Fruit fly (Drosophila melanogaster) whole organism, prepupa: ENCODE measurements around the gene CG5810.

ENCODE experiments used
- Blimp-1 ChIP-seq: fragments of 200-800 bp; sonication (Bioruptor generic); optimal IDR thresholded peaks from 3 replicates; lab custom pipeline; 2017; ENCODE audit warnings: missing biosample characterization, missing genetic modification characterization, mild to moderate bottlenecking, moderate library complexity, missing genetic modification reagents
- CG10669 ChIP-seq: fragments of 200-800 bp; sonication (Bioruptor generic); optimal IDR thresholded peaks from 3 replicates; lab custom pipeline; 2018; ENCODE audit warnings: missing biosample characterization, mild to moderate bottlenecking, missing genetic modification characterization, moderate library complexity
- CG11294 ChIP-seq: fragments of 200-800 bp; sonication (Bioruptor generic); IDR thresholded peaks from 2 replicates; pipeline ENCODE4 v1.3.6; 2022; ENCODE audit warnings: missing biosample characterization, missing genetic modification characterization
- CG11762 ChIP-seq: fragments of 200-800 bp; sonication (Bioruptor generic); optimal IDR thresholded peaks from 3 replicates; lab custom pipeline; 2016; ENCODE audit warnings: missing biosample characterization, missing genetic modification characterization; ENCODE audit not compliant: insufficient read depth
- CG11902 ChIP-seq: fragments of 200-800 bp; sonication (Bioruptor generic); optimal IDR thresholded peaks from 3 replicates; lab custom pipeline; 2016; ENCODE audit warnings: missing biosample characterization, missing genetic modification characterization
- CG15336 ChIP-seq: fragments of 200-800 bp; sonication (Bioruptor generic); IDR thresholded peaks from 2 replicates; pipeline ENCODE4 v1.3.6; 2022; ENCODE audit warnings: missing biosample characterization, missing genetic modification characterization
- CG1621 ChIP-seq: fragments of 200-800 bp; sonication (Bioruptor generic); optimal IDR thresholded peaks from 3 replicates; lab custom pipeline; 2018; ENCODE audit warnings: missing biosample characterization, mild to moderate bottlenecking, missing genetic modification characterization
- CG3032 ChIP-seq: fragments of 200-800 bp; optimal IDR thresholded peaks from 2 replicates; lab custom pipeline; 2019; ENCODE audit warnings: missing biosample characterization, mild to moderate bottlenecking, missing genetic modification characterization, moderate library complexity
- CG3919 ChIP-seq: fragments of 200-800 bp; sonication (Bioruptor generic); optimal IDR thresholded peaks from 3 replicates; lab custom pipeline; 2016; ENCODE audit warnings: missing biosample characterization, missing genetic modification characterization
- CG6163 ChIP-seq: fragments of 200-800 bp; sonication (Bioruptor generic); IDR thresholded peaks from 3 replicates; pipeline ENCODE4 v1.3.6; 2022; ENCODE audit warnings: missing biosample characterization, missing genetic modification characterization
- CG6276 ChIP-seq: fragments of 200-800 bp; sonication (Bioruptor generic); optimal IDR thresholded peaks from 2 replicates; lab custom pipeline; 2017; ENCODE audit warnings: missing biosample characterization, mild to moderate bottlenecking, missing genetic modification characterization
- CG6792 ChIP-seq: fragments of 200-800 bp; sonication (Bioruptor generic); optimal IDR thresholded peaks from 3 replicates; lab custom pipeline; 2016; ENCODE audit warnings: missing biosample characterization, missing genetic modification characterization
- CG6808 ChIP-seq: fragments of 200-800 bp; sonication (Bioruptor generic); optimal IDR thresholded peaks from 3 replicates; lab custom pipeline; 2017; ENCODE audit warnings: missing biosample characterization, missing genetic modification characterization, mild to moderate bottlenecking, moderate library complexity, missing genetic modification reagents
- CG6854 ChIP-seq: fragments of 200-800 bp; sonication (Bioruptor generic); optimal IDR thresholded peaks from 2 replicates; lab custom pipeline; 2017; ENCODE audit warnings: missing biosample characterization, mild to moderate bottlenecking, missing genetic modification characterization
- CG7368 ChIP-seq: fragments of 200-800 bp; sonication (Bioruptor generic); optimal IDR thresholded peaks from 3 replicates; lab custom pipeline; 2016; ENCODE audit warnings: missing biosample characterization, missing genetic modification characterization
- CG8119 ChIP-seq: fragments of 200-800 bp; sonication (Bioruptor generic); IDR thresholded peaks from 3 replicates; pipeline ENCODE4 v1.3.6; 2022; ENCODE audit warnings: missing biosample characterization, missing genetic modification characterization
- CG9139 ChIP-seq: fragments of 200-800 bp; sonication (Bioruptor generic); optimal IDR thresholded peaks from 3 replicates; lab custom pipeline; 2017; ENCODE audit warnings: missing biosample characterization, mild to moderate bottlenecking, missing genetic modification characterization
- Eip75B ChIP-seq: fragments of 200-800 bp; sonication (Bioruptor generic); optimal IDR thresholded peaks from 3 replicates; lab custom pipeline; 2016; ENCODE audit warnings: missing biosample characterization, missing genetic modification characterization
- Eip93F ChIP-seq: fragments of 200-800 bp; sonication (Bioruptor generic); optimal IDR thresholded peaks from 2 replicates; lab custom pipeline; 2016; ENCODE audit warnings: missing biosample characterization, mild to moderate bottlenecking, missing genetic modification characterization
- Ets21C ChIP-seq: fragments of 200-800 bp; sonication (Bioruptor generic); optimal IDR thresholded peaks from 3 replicates; lab custom pipeline; 2016; ENCODE audit warnings: missing biosample characterization, missing genetic modification characterization
- Ets96B ChIP-seq: fragments of 200-800 bp; optimal IDR thresholded peaks from 2 replicates; lab custom pipeline; 2019; ENCODE audit warnings: missing biosample characterization, mild to moderate bottlenecking, missing genetic modification characterization, moderate library complexity
- Gug ChIP-seq: fragments of 200-800 bp; sonication (Bioruptor generic); IDR thresholded peaks from 2 replicates; pipeline ENCODE4 v1.3.6; 2022; ENCODE audit warnings: missing biosample characterization, missing genetic modification characterization
- Hr38 ChIP-seq: sonication (Bioruptor generic); optimal IDR thresholded peaks from 2 replicates; lab custom pipeline; 2016; ENCODE audit warnings: missing biosample characterization, missing genetic modification characterization
- Hr39 ChIP-seq: fragments of 200-800 bp; sonication (Bioruptor generic); optimal IDR thresholded peaks from 2 replicates; lab custom pipeline; 2016; ENCODE audit warnings: missing biosample characterization, missing genetic modification characterization
- Hr4 ChIP-seq: fragments of 200-800 bp; sonication (Bioruptor generic); optimal IDR thresholded peaks from 3 replicates; lab custom pipeline; 2016; ENCODE audit warnings: missing biosample characterization, missing genetic modification characterization
- Lpt ChIP-seq: fragments of 200-800 bp; sonication (Bioruptor generic); optimal IDR thresholded peaks from 3 replicates; lab custom pipeline; 2016; ENCODE audit warnings: missing biosample characterization, missing genetic modification characterization
- Met ChIP-seq: fragments of 200-800 bp; sonication (Bioruptor generic); optimal IDR thresholded peaks from 3 replicates; lab custom pipeline; 2016; ENCODE audit warnings: missing biosample characterization, missing genetic modification characterization
- OdsH ChIP-seq: fragments of 200-800 bp; sonication (Bioruptor generic); optimal IDR thresholded peaks from 3 replicates; lab custom pipeline; 2016; ENCODE audit warnings: missing biosample characterization, missing genetic modification characterization
- Sox102F ChIP-seq: fragments of 200-800 bp; sonication (Bioruptor generic); optimal IDR thresholded peaks from 2 replicates; lab custom pipeline; 2016; ENCODE audit warnings: missing biosample characterization, mild to moderate bottlenecking, missing genetic modification characterization
- Sox15 ChIP-seq: fragments of 200-800 bp; sonication (Bioruptor generic); optimal IDR thresholded peaks from 3 replicates; lab custom pipeline; 2016; ENCODE audit warnings: missing biosample characterization, missing genetic modification characterization
- acj6 ChIP-seq: fragments of 200-800 bp; sonication (Bioruptor generic); optimal IDR thresholded peaks from 3 replicates; lab custom pipeline; 2016; ENCODE audit warnings: missing biosample characterization, missing genetic modification characterization
- dac ChIP-seq: fragments of 200-800 bp; sonication (Bioruptor generic); optimal IDR thresholded peaks from 2 replicates; lab custom pipeline; 2017; ENCODE audit warnings: missing biosample characterization, mild to moderate bottlenecking, missing genetic modification characterization
- dsx ChIP-seq: fragments of 200-800 bp; optimal IDR thresholded peaks from 3 replicates; lab custom pipeline; 2019; ENCODE audit warnings: missing biosample characterization, mild to moderate bottlenecking, missing genetic modification characterization, moderate library complexity; ENCODE audit not compliant: poor library complexity, severe bottlenecking
- eg ChIP-seq: fragments of 200-800 bp; sonication (Bioruptor generic); IDR thresholded peaks from 3 replicates; pipeline ENCODE4 v1.3.6; 2022; ENCODE audit warnings: missing biosample characterization, missing genetic modification characterization
- esn ChIP-seq: fragments of 200-800 bp; sonication (Bioruptor generic); optimal IDR thresholded peaks from 2 replicates; lab custom pipeline; 2016; ENCODE audit warnings: missing biosample characterization, mild to moderate bottlenecking, missing genetic modification characterization, moderate library complexity
- fd59A ChIP-seq: fragments of 200-800 bp; sonication (Bioruptor generic); optimal IDR thresholded peaks from 2 replicates; lab custom pipeline; 2017; ENCODE audit warnings: missing biosample characterization, mild to moderate bottlenecking, missing genetic modification characterization, missing genetic modification reagents
- fd85E ChIP-seq: fragments of 200-800 bp; sonication (Bioruptor generic); optimal IDR thresholded peaks from 3 replicates; lab custom pipeline; 2016; ENCODE audit warnings: missing biosample characterization, missing genetic modification characterization
- fkh ChIP-seq: fragments of 200-800 bp; sonication (Bioruptor generic); optimal IDR thresholded peaks from 3 replicates; lab custom pipeline; 2017; ENCODE audit warnings: missing biosample characterization, mild to moderate bottlenecking, missing genetic modification characterization, moderate library complexity
- lz ChIP-seq: fragments of 200-800 bp; sonication (Bioruptor generic); optimal IDR thresholded peaks from 3 replicates; lab custom pipeline; 2016; ENCODE audit warnings: missing biosample characterization, missing genetic modification characterization
- pdm3 ChIP-seq: fragments of 200-800 bp; sonication (Bioruptor generic); optimal IDR thresholded peaks from 3 replicates; lab custom pipeline; 2016; ENCODE audit warnings: missing biosample characterization, missing genetic modification characterization
- salr ChIP-seq, 2 experiments: fragments of 200-800 bp; sonication (Bioruptor generic); optimal IDR thresholded peaks; 3 replicates each; lab custom pipeline; 2016 to 2018; ENCODE audit warnings: missing biosample characterization in 2 of 2, missing genetic modification characterization in 2 of 2, mild to moderate bottlenecking in 1 of 2
- ss ChIP-seq, 2 experiments: fragments of 200-800 bp; sonication (Bioruptor generic); optimal IDR thresholded peaks; 2 replicates in 1 of 2; 3 replicates in 1 of 2; lab custom pipeline; 2017 to 2018; ENCODE audit warnings: mild to moderate bottlenecking in 2 of 2, missing biosample characterization in 2 of 2, missing genetic modification characterization in 2 of 2, moderate library complexity in 1 of 2
- svp ChIP-seq: fragments of 200-800 bp; sonication (Bioruptor generic); peaks from one replicate; lab custom pipeline; 2016; ENCODE audit warnings: missing biosample characterization, missing genetic modification characterization
- topi ChIP-seq: fragments of 200-800 bp; sonication (Bioruptor generic); optimal IDR thresholded peaks from 3 replicates; lab custom pipeline; 2016; ENCODE audit warnings: missing biosample characterization, missing genetic modification characterization
- vri ChIP-seq: fragments of 200-800 bp; sonication (Bioruptor generic); optimal IDR thresholded peaks from 3 replicates; lab custom pipeline; 2016; ENCODE audit warnings: missing biosample characterization, mild to moderate bottlenecking, missing genetic modification characterization

CG5810 gene

dm6 chr3R:21140458-21140857 is 23.1 kb upstream of the CG5810 start, which contains the start of gene SNF4Agamma (continued):
- no peak for TF ChIP-seq pdm3 (GFP tag; lab: Kevin White, UChicago)
- TF ChIP-seq CG3032 (tag; lab: Kevin White, UChicago), result peak; percentile 6
- TF ChIP-seq CG11902 (GFP tag; lab: Kevin White, UChicago), result no peak
- TF ChIP-seq Sox102F (GFP tag; lab: Kevin White, UChicago), result no peak
- no peak for TF ChIP-seq Ets21C (GFP tag; lab: Kevin White, UChicago)
- no peak for TF ChIP-seq CG11294 (GFP tag; lab: Robert Waterston, UW)
- TF ChIP-seq esn (GFP tag; lab: Kevin White, UChicago), result peak; percentile 55
- TF ChIP-seq Lpt (GFP tag; lab: Kevin White, UChicago), result no peak
- TF ChIP-seq CG8119 (GFP tag; lab: Robert Waterston, UW), result no peak
- TF ChIP-seq Hr38 (GFP tag; lab: Kevin White, UChicago), result no peak
- no peak for TF ChIP-seq dsx (GFP tag; lab: Kevin White, UChicago)
- peak; percentile 9 for TF ChIP-seq Hr39 (GFP tag; lab: Kevin White, UChicago)
- TF ChIP-seq ss (GFP tag; optimal IDR thresholded peaks at IDR 0.05; lab: Kevin White, UChicago), result no peak
- no peak for TF ChIP-seq CG15336 (GFP tag; lab: Robert Waterston, UW)
- no peak for TF ChIP-seq Gug
- TF ChIP-seq svp (GFP tag; lab: Kevin White, UChicago), result no peak

- TF ChIP-seq CG6792 (GFP tag; lab: Kevin White, UChicago), result no peak
- TF ChIP-seq vri (GFP tag; lab: Kevin White, UChicago), result peak; percentile 65
- TF ChIP-seq lz (GFP tag; lab: Kevin White, UChicago), result no peak
- TF ChIP-seq ss (GFP tag; optimal IDR thresholded peaks at IDR 0.05; lab: Kevin White, UChicago), result no peak
Measured at dm6 chr3R:21141341-21141740, 22.2 kb upstream of the CG5810 start.

- no peak for TF ChIP-seq Hr38 (GFP tag; lab: Kevin White, UChicago)
- TF ChIP-seq Blimp-1, result no peak
- TF ChIP-seq Gug, result no peak
- TF ChIP-seq CG11902 (GFP tag; lab: Kevin White, UChicago), result no peak
- TF ChIP-seq CG11762 (GFP tag; lab: Kevin White, UChicago), result no peak
- TF ChIP-seq topi (GFP tag; lab: Kevin White, UChicago), result no peak
- 0 out of 3 replicates have a peak, but pooled peaks have one; percentile 23 for TF ChIP-seq CG6163
- TF ChIP-seq ss (GFP tag; optimal IDR thresholded peaks at IDR 0.05; lab: Kevin White, UChicago), result peak in 1 of 2 experiments; percentile 9
- no peak for TF ChIP-seq dsx (GFP tag; lab: Kevin White, UChicago)
- peak; percentile 37 for TF ChIP-seq Eip93F
- no peak for TF ChIP-seq OdsH (GFP tag; lab: Kevin White, UChicago)
- peak; percentile 20 for TF ChIP-seq fkh (GFP tag; lab: Kevin White, UChicago)
- no peak for TF ChIP-seq CG6276 (GFP tag; lab: Kevin White, UChicago)
- no peak for TF ChIP-seq fd59A (GFP tag; lab: Kevin White, UChicago)
- TF ChIP-seq CG10669, result no peak
- TF ChIP-seq fd85E (GFP tag; lab: Kevin White, UChicago), result no peak
- no peak for TF ChIP-seq Hr4 (GFP tag; lab: Kevin White, UChicago)
- TF ChIP-seq Lpt (GFP tag; lab: Kevin White, UChicago), result no peak
- TF ChIP-seq CG3919, result peak; percentile 9
- no peak for TF ChIP-seq lz (GFP tag; lab: Kevin White, UChicago)
- no peak for TF ChIP-seq CG3032 (tag; lab: Kevin White, UChicago)
- peak; percentile 87 for TF ChIP-seq svp (GFP tag; lab: Kevin White, UChicago)
- no peak for TF ChIP-seq Met (GFP tag; lab: Kevin White, UChicago)
- TF ChIP-seq CG6808 (GFP tag; lab: Kevin White, UChicago), result no peak
- TF ChIP-seq dac (GFP tag; lab: Kevin White, UChicago), result no peak
- no peak for TF ChIP-seq pdm3 (GFP tag; lab: Kevin White, UChicago)
- TF ChIP-seq CG6854, result no peak
- no peak for TF ChIP-seq CG1621 (tag; lab: Kevin White, UChicago)
- TF ChIP-seq Sox15, result no peak
- no peak for TF ChIP-seq CG7368 (GFP tag; lab: Kevin White, UChicago)
- no peak for TF ChIP-seq Ets21C (GFP tag; lab: Kevin White, UChicago)
- no peak for TF ChIP-seq acj6 (GFP tag; lab: Kevin White, UChicago)
- TF ChIP-seq Hr39 (GFP tag; lab: Kevin White, UChicago), result no peak
- TF ChIP-seq salr (GFP tag; optimal IDR thresholded peaks at IDR 0.05; lab: Kevin White, UChicago), result no peak
- TF ChIP-seq vri (GFP tag; lab: Kevin White, UChicago), result peak; percentile 85
- no peak for TF ChIP-seq eg
- TF ChIP-seq Sox102F (GFP tag; lab: Kevin White, UChicago), result no peak
- no peak for TF ChIP-seq Ets96B (tag; lab: Kevin White, UChicago)
- TF ChIP-seq CG8119 (GFP tag; lab: Robert Waterston, UW), result no peak
- TF ChIP-seq CG9139, result no peak
- TF ChIP-seq Eip75B (GFP tag; lab: Kevin White, UChicago), result no peak
Measured at dm6 chr3R:21150090-21150489, 13.5 kb upstream of the CG5810 start.
